Worm (Caenorhabditis elegans): ENCODE data around the gene T15H9.4.

T15H9.4 gene

DNA sequence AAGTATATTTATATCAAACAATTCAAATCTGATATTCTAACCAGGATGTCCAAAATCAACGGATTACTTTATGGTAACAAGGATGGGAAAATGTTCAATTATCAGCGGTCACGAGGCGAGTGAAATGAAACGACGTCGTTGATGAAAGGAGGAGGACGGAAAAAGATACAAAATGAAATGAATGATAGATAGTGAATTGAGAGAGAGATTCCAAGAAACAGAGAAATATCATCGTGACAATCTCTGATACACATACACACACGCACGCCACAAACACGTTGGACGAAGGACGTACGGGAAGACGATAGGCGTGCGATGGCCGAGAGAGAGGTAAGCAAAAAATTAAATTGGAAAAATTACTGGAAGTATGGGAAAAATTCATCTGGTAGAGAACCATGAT lies 10.6 kb upstream of the T15H9.4 start (continued):
- no peak for TF ChIP-seq unc-86 (tag; optimal IDR thresholded peaks at IDR 0.05)
- peak; percentile 87 for TF ChIP-seq nhr-90 (tag; optimal IDR thresholded peaks at IDR 0.05; ENCODE audit: poor library complexity)
- peak; percentile 66 for TF ChIP-seq irx-1 (tag; optimal IDR thresholded peaks at IDR 0.05)
- peak; percentile 33 to 73 for TF ChIP-seq lin-35 (GFP tag; optimal IDR thresholded peaks at IDR 0.05)
- no peak for TF ChIP-seq sptf-1 (tag; optimal IDR thresholded peaks at IDR 0.05)
- no peak for TF ChIP-seq C04F5.9 (tag; optimal IDR thresholded peaks at IDR 0.05)
- TF ChIP-seq Y116A8C.19 (tag; optimal IDR thresholded peaks at IDR 0.05; ENCODE audit: borderline replicate concordance): no peak
- TF ChIP-seq unc-62 (GFP tag; optimal IDR thresholded peaks at IDR 0.05): no peak
- peak; percentile 61 for TF ChIP-seq C16A3.4 (tag; optimal IDR thresholded peaks at IDR 0.05)
- peak; percentile 24 to 54 (median 39) for TF ChIP-seq dpl-1 (GFP tag; optimal IDR thresholded peaks at IDR 0.05)
- TF ChIP-seq blmp-1 (tag; optimal IDR thresholded peaks at IDR 0.05): peak; percentile 97
- TF ChIP-seq lir-3 (tag; optimal IDR thresholded peaks at IDR 0.05; ENCODE audit: poor library complexity): peak; percentile 63
- TF ChIP-seq unc-30 (tag; optimal IDR thresholded peaks at IDR 0.05): no peak
- TF ChIP-seq fos-1 (tag; optimal IDR thresholded peaks at IDR 0.05): peak; percentile 22
- peak; percentile 94 for TF ChIP-seq unc-130 (tag; optimal IDR thresholded peaks at IDR 0.05)
- TF ChIP-seq nhr-19 (GFP tag; conservative IDR thresholded peaks at IDR 0.05): peak; percentile 94
- TF ChIP-seq snu-23 (GFP tag; optimal IDR thresholded peaks at IDR 0.05): peak; percentile 88
- no peak for TF ChIP-seq nhr-12 (tag; optimal IDR thresholded peaks at IDR 0.05)
- peak; percentile 25 to 52 for TF ChIP-seq efl-1 (optimal IDR thresholded peaks at IDR 0.05)
- TF ChIP-seq efl-1 (GFP tag; optimal IDR thresholded peaks at IDR 0.05 in 1 of 2): no peak
- TF ChIP-seq F16B12.6 (tag; optimal IDR thresholded peaks at IDR 0.05): no peak
- no peak for TF ChIP-seq fkh-8 (tag; optimal IDR thresholded peaks at IDR 0.05)
- no peak for TF ChIP-seq C34B4.2 (tag; optimal IDR thresholded peaks at IDR 0.05)
- peak; percentile 73 for TF ChIP-seq tbx-2 (tag; optimal IDR thresholded peaks at IDR 0.05)
- TF ChIP-seq nhr-11 (tag; optimal IDR thresholded peaks at IDR 0.05): peak; percentile 88
- TF ChIP-seq nhr-84 (tag; optimal IDR thresholded peaks at IDR 0.05): no peak
- TF ChIP-seq lsy-2 (tag; optimal IDR thresholded peaks at IDR 0.05): peak; percentile 68 to 74
- TF ChIP-seq nhr-85 (tag): peak; percentile 98
- no peak for TF ChIP-seq ets-5 (GFP tag; IDR thresholded peaks at IDR 0.05)
- no peak for TF ChIP-seq nhr-76 (tag; optimal IDR thresholded peaks at IDR 0.05)
- peak; percentile 55 for TF ChIP-seq grh-1 (GFP tag; IDR thresholded peaks at IDR 0.05)
- no peak for TF ChIP-seq ceh-8 (GFP tag; optimal IDR thresholded peaks at IDR 0.05)
- TF ChIP-seq nhr-20 (tag; optimal IDR thresholded peaks at IDR 0.05): peak; percentile 96
- TF ChIP-seq fkh-4 (tag; optimal IDR thresholded peaks at IDR 0.05; ENCODE audit: borderline replicate concordance): no peak
- no peak for TF ChIP-seq dsc-1 (tag; optimal IDR thresholded peaks at IDR 0.05)
- peak; percentile 83 for TF ChIP-seq mep-1 (tag; optimal IDR thresholded peaks at IDR 0.05)
- no peak for TF ChIP-seq ceh-82 (tag; optimal IDR thresholded peaks at IDR 0.05)
- no peak for TF ChIP-seq zag-1 (tag; optimal IDR thresholded peaks at IDR 0.05)
- TF ChIP-seq hpl-2 (GFP tag; optimal IDR thresholded peaks at IDR 0.05): peak; percentile 7
- TF ChIP-seq aha-1 (tag; optimal IDR thresholded peaks at IDR 0.05): no peak
- peak; percentile 67 for TF ChIP-seq rnt-1 (tag; optimal IDR thresholded peaks at IDR 0.05)
- peak; percentile 37 for TF ChIP-seq sup-37 (GFP tag; optimal IDR thresholded peaks at IDR 0.05)
- peak; percentile 7 for TF ChIP-seq zip-4 (GFP tag; optimal IDR thresholded peaks at IDR 0.05)
- TF ChIP-seq mdl-1 (tag; optimal IDR thresholded peaks at IDR 0.05): peak in 1 of 2 experiments; percentile 96

DNA sequence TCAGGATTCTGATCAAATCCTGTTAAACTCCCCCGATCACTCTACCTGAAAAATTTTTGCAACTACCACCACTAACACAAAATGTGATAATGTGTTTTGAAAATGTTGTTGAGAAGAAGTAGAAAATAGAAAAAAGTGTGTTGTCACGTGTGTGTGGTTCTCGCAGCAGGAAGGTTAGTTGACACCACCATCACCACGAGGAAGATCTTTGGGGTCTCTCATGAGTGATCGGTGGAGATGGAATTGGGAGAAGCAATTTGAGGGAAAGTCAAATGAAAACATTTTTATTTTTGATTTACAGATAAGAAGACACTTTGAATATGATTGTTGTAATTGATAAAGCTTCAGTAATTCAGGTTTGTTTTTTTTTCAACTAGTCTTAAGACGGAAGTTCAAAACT lies 10.0 kb upstream of the T15H9.4 start:
- peak; percentile 88 for TF ChIP-seq nhr-71 (tag; optimal IDR thresholded peaks at IDR 0.05)
- TF ChIP-seq unc-30 (tag; optimal IDR thresholded peaks at IDR 0.05): no peak
- TF ChIP-seq unc-98 (GFP tag; IDR thresholded peaks at IDR 0.05): no peak
- peak; percentile 11 for TF ChIP-seq nhr-47 (tag; optimal IDR thresholded peaks at IDR 0.05)
- peak; percentile 24 for TF ChIP-seq pax-3 (tag; optimal IDR thresholded peaks at IDR 0.05)
- TF ChIP-seq tbx-2 (tag; optimal IDR thresholded peaks at IDR 0.05): peak; percentile 49
- peak; percentile 77 for TF ChIP-seq rnt-1 (tag; optimal IDR thresholded peaks at IDR 0.05)
- TF ChIP-seq efl-1 (optimal IDR thresholded peaks at IDR 0.05): no peak
- TF ChIP-seq efl-1 (GFP tag; optimal IDR thresholded peaks at IDR 0.05 in 1 of 2): peak in 1 of 2 experiments; percentile 90
- no peak for TF ChIP-seq alr-1 (tag; optimal IDR thresholded peaks at IDR 0.05; ENCODE audit: borderline replicate concordance)
- peak; percentile 34 to 65 for TF ChIP-seq lin-35 (GFP tag; optimal IDR thresholded peaks at IDR 0.05)
- peak in 2 of 6 experiments; percentile 33 to 78 for TF ChIP-seq elt-3 (tag; optimal IDR thresholded peaks at IDR 0.05)
- TF ChIP-seq C16A3.4 (tag; optimal IDR thresholded peaks at IDR 0.05): peak; percentile 53
- no peak for TF ChIP-seq ceh-82 (tag; optimal IDR thresholded peaks at IDR 0.05)
- no peak for TF ChIP-seq ceh-88 (GFP tag; IDR thresholded peaks at IDR 0.05)
- TF ChIP-seq nhr-19 (GFP tag; conservative IDR thresholded peaks at IDR 0.05): peak; percentile 90
- TF ChIP-seq nhr-237 (tag; optimal IDR thresholded peaks at IDR 0.05): no peak
- peak; percentile 57 for TF ChIP-seq lir-3 (tag; optimal IDR thresholded peaks at IDR 0.05; ENCODE audit: poor library complexity)
- TF ChIP-seq lin-15B (tag; optimal IDR thresholded peaks at IDR 0.05): no peak
- no peak for TF ChIP-seq nhr-28 (tag; optimal IDR thresholded peaks at IDR 0.05)
